Worm (Caenorhabditis elegans) whole organism, midembryonic: ENCODE data around the gene ZK783.7.

Source experiments
- T22C8.4 ChIP-seq: fragments of 200-800 bp; sonication (Bioruptor generic); IDR thresholded peaks from 2 replicates; pipeline ENCODE4 v1.3.6; 2022; ENCODE audit warnings: missing genetic modification characterization, missing compliant biosample characterization
- flt-1 ChIP-seq: fragments of 200-800 bp; sonication (Bioruptor generic); IDR thresholded peaks from 2 replicates; pipeline ENCODE4 v1.3.6; 2022; ENCODE audit warnings: missing genetic modification characterization, missing compliant biosample characterization
- klf-2 ChIP-seq: fragments of 200-800 bp; sonication (Bioruptor generic); conservative IDR thresholded peaks from 2 replicates; pipeline ENCODE4 v1.3.6; 2022; ENCODE audit warnings: missing genetic modification reagents, missing genetic modification characterization, missing compliant biosample characterization
- tab-1 ChIP-seq: fragments of 200-800 bp; sonication (Bioruptor generic); IDR thresholded peaks from 2 replicates; pipeline ENCODE4 v1.3.6; 2022; ENCODE audit warnings: missing genetic modification characterization, missing compliant biosample characterization
- ztf-23 ChIP-seq: fragments of 200-800 bp; sonication (Bioruptor generic); IDR thresholded peaks from 2 replicates; pipeline ENCODE4 v1.3.6; 2022; ENCODE audit warnings: missing genetic modification reagents, missing genetic modification characterization, missing compliant biosample characterization
- ztf-29 ChIP-seq: fragments of 200-800 bp; sonication (Bioruptor generic); IDR thresholded peaks from 2 replicates; pipeline ENCODE4 v1.3.6; 2022; ENCODE audit warnings: missing genetic modification reagents, missing genetic modification characterization, missing compliant biosample characterization

- TF ChIP-seq ztf-29 (GFP tag; lab: Robert Waterston, UW), result no peak
- 0 out of 2 replicates have a peak, but pooled peaks have one; percentile 63 for TF ChIP-seq tab-1 (GFP tag; lab: Robert Waterston, UW)
- TF ChIP-seq flt-1 (GFP tag; lab: Robert Waterston, UW), result peak; percentile 83
- TF ChIP-seq klf-2 (GFP tag; lab: Robert Waterston, UW), result no peak
- no peak for TF ChIP-seq T22C8.4
- no peak for TF ChIP-seq ztf-23 (GFP tag; lab: Robert Waterston, UW)
Observed at ce11 chrIII:7659440-7659839, 2.9 kb downstream of the ZK783.7 start.
